Fruit fly (Drosophila melanogaster): ENCODE measurements around the gene CG18814.

The CG18814 gene

dm6 chr3L:16377768-16378764 is 8.4 kb downstream of the CG18814 start, which contains the start of gene roq:
Gene roq, minus strand, starts transcription at chr3L:16378566.
- no peak for TF ChIP-seq noc (tag; optimal IDR thresholded peaks at IDR 0.05)

dm6 chr3L:16380770-16381169 is 11.1 kb downstream of the CG18814 start:
- peak; percentile 97 for TF ChIP-seq noc (tag; optimal IDR thresholded peaks at IDR 0.05)

dm6 chr3L:16381184-16381797 is 11.7 kb downstream of the CG18814 start, which contains the start of gene Agpat4:
Gene Agpat4, minus strand, starts transcription at chr3L:16381570.
- TF ChIP-seq noc (tag; optimal IDR thresholded peaks at IDR 0.05): no peak

- no peak for TF ChIP-seq noc (tag; optimal IDR thresholded peaks at IDR 0.05)
Observed at dm6 chr3L:16383056-16383455, 13.4 kb downstream of the CG18814 start.

- TF ChIP-seq noc (tag; optimal IDR thresholded peaks at IDR 0.05): no peak
Observed at dm6 chr3L:16384145-16384705, 14.6 kb downstream of the CG18814 start.

dm6 chr3L:16385252-16385879 is 15.7 kb downstream of the CG18814 start:
- peak; percentile 56 for TF ChIP-seq noc (tag; optimal IDR thresholded peaks at IDR 0.05)

dm6 chr3L:16385880-16386584 is 16.4 kb downstream of the CG18814 start, which contains the start of the genes Agpat3 and RAF2:
Gene Agpat3, minus strand, starts transcription at chr3L:16385957.
Gene RAF2, plus strand, starts transcription at chr3L:16386327.
- TF ChIP-seq noc (tag; optimal IDR thresholded peaks at IDR 0.05): no peak

- no peak for TF ChIP-seq noc (tag; optimal IDR thresholded peaks at IDR 0.05)
Observed at dm6 chr3L:16390793-16391192, 21.2 kb downstream of the CG18814 start.

dm6 chr3L:16391257-16391656 is 21.6 kb downstream of the CG18814 start:
- TF ChIP-seq noc (tag; optimal IDR thresholded peaks at IDR 0.05): no peak

dm6 chr3L:16392203-16392800 is 22.7 kb downstream of the CG18814 start:
- TF ChIP-seq noc (tag; optimal IDR thresholded peaks at IDR 0.05): peak; percentile 8

- TF ChIP-seq noc (tag; optimal IDR thresholded peaks at IDR 0.05): no peak
Observed at dm6 chr3L:16392874-16393273, 23.2 kb downstream of the CG18814 start.

- no peak for TF ChIP-seq noc (tag; optimal IDR thresholded peaks at IDR 0.05)
Observed at dm6 chr3L:16393700-16394099, 24.1 kb downstream of the CG18814 start.

dm6 chr3L:16394506-16394905 is 24.9 kb downstream of the CG18814 start, which contains the start of gene Gagr:
Gene Gagr, plus strand, starts transcription at chr3L:16394586.
- TF ChIP-seq noc (tag; optimal IDR thresholded peaks at IDR 0.05): no peak

dm6 chr3L:16400175-16400574 is 30.5 kb downstream of the CG18814 start, which contains the start of gene CG44836:
Gene CG44836, minus strand, starts transcription at chr3L:16400275.
- TF ChIP-seq noc (tag; optimal IDR thresholded peaks at IDR 0.05): no peak

dm6 chr3L:16402253-16402652 is 32.6 kb downstream of the CG18814 start:
- no peak for TF ChIP-seq noc (tag; optimal IDR thresholded peaks at IDR 0.05)
